Fruit fly (Drosophila melanogaster) whole organism, embryonic: ENCODE data around the gene CG31798.

Experiments used
- BEAF-32 ChIP-seq: fragments of 200-800 bp; sonication (Bioruptor generic); optimal IDR thresholded peaks from 3 replicates; lab custom pipeline; 2017; ENCODE audit warnings: missing biosample characterization, missing genetic modification characterization, mild to moderate bottlenecking, moderate library complexity, missing genetic modification reagents
- CG1024 ChIP-seq: fragments of 200-800 bp; sonication (Bioruptor generic); IDR thresholded peaks from 2 replicates; pipeline ENCODE4 v1.3.6; 2022; ENCODE audit warnings: missing biosample characterization, missing genetic modification characterization
- CG11560 ChIP-seq: fragments of 200-800 bp; sonication (Bioruptor generic); IDR thresholded peaks from 3 replicates; pipeline ENCODE4 v1.3.6; 2022; ENCODE audit warnings: missing biosample characterization, missing genetic modification characterization
- CG12219 ChIP-seq: fragments of 200-800 bp; sonication (Bioruptor generic); optimal IDR thresholded peaks from 3 replicates; lab custom pipeline; 2018; ENCODE audit warnings: missing biosample characterization, mild to moderate bottlenecking, missing genetic modification characterization
- CG13123 ChIP-seq: fragments of 200-800 bp; sonication (Bioruptor generic); optimal IDR thresholded peaks from 2 replicates; lab custom pipeline; 2016; ENCODE audit warnings: missing biosample characterization, missing genetic modification characterization
- CG13424 ChIP-seq: fragments of 200-800 bp; sonication (Bioruptor generic); optimal IDR thresholded peaks from 2 replicates; lab custom pipeline; 2019; ENCODE audit warnings: missing biosample characterization, mild to moderate bottlenecking, missing genetic modification characterization, moderate library complexity
- CG1832 ChIP-seq: fragments of 200-800 bp; sonication (Bioruptor generic); optimal IDR thresholded peaks from 2 replicates; lab custom pipeline; 2017; ENCODE audit warnings: missing biosample characterization, mild to moderate bottlenecking, missing genetic modification characterization, inconsistent platforms
- CG18599 ChIP-seq: fragments of 200-800 bp; sonication (Bioruptor generic); optimal IDR thresholded peaks from 3 replicates; lab custom pipeline; 2017; ENCODE audit warnings: missing biosample characterization, missing genetic modification characterization, mild to moderate bottlenecking, moderate library complexity, missing genetic modification reagents
- CG18764 ChIP-seq: fragments of 200-800 bp; sonication (Bioruptor generic); optimal IDR thresholded peaks from 3 replicates; lab custom pipeline; 2016; ENCODE audit warnings: missing biosample characterization, missing genetic modification characterization
- CG2129 ChIP-seq: fragments of 200-800 bp; sonication (Bioruptor generic); IDR thresholded peaks from 2 replicates; pipeline ENCODE4 v1.3.6; 2022; ENCODE audit warnings: missing biosample characterization, missing genetic modification characterization; ENCODE audit not compliant: partially characterized antibody
- CG3163 ChIP-seq: fragments of 200-800 bp; sonication (Bioruptor generic); optimal IDR thresholded peaks from 3 replicates; lab custom pipeline; 2016; ENCODE audit warnings: missing biosample characterization, missing genetic modification characterization
- CG32767 ChIP-seq: fragments of 200-800 bp; sonication (Bioruptor generic); IDR thresholded peaks from 2 replicates; pipeline ENCODE4 v1.3.6; 2022; ENCODE audit warnings: missing biosample characterization, missing genetic modification characterization
- CG43689 ChIP-seq: fragments of 200-800 bp; sonication (Bioruptor generic); IDR thresholded peaks from 2 replicates; pipeline ENCODE4 v1.3.6; 2022; ENCODE audit warnings: missing biosample characterization, missing genetic modification characterization
- CG4707 ChIP-seq: fragments of 200-800 bp; sonication (Bioruptor generic); optimal IDR thresholded peaks from 2 replicates; lab custom pipeline; 2018; ENCODE audit warnings: missing biosample characterization, mild to moderate bottlenecking, missing genetic modification characterization, moderate library complexity
- CG5180 ChIP-seq: fragments of 200-800 bp; sonication (Bioruptor generic); optimal IDR thresholded peaks from 3 replicates; lab custom pipeline; 2017; ENCODE audit warnings: missing biosample characterization, missing genetic modification characterization, mild to moderate bottlenecking, moderate library complexity, missing genetic modification reagents
- CG6689 ChIP-seq: fragments of 200-800 bp; sonication (Bioruptor generic); IDR thresholded peaks from 2 replicates; pipeline ENCODE4 v1.3.6; 2022; ENCODE audit warnings: missing biosample characterization, missing genetic modification characterization
- CG9817 ChIP-seq: fragments of 200-800 bp; sonication (Bioruptor generic); optimal IDR thresholded peaks from 2 replicates; lab custom pipeline; 2018; ENCODE audit warnings: missing biosample characterization, mild to moderate bottlenecking, missing genetic modification characterization, moderate library complexity
- D19A ChIP-seq: fragments of 200-800 bp; optimal IDR thresholded peaks from 3 replicates; lab custom pipeline; 2019; ENCODE audit warnings: missing biosample characterization, mild to moderate bottlenecking, missing genetic modification characterization, moderate library complexity
- D19B ChIP-seq: fragments of 200-800 bp; sonication (Bioruptor generic); optimal IDR thresholded peaks from 2 replicates; lab custom pipeline; 2017; ENCODE audit warnings: missing biosample characterization, mild to moderate bottlenecking, missing genetic modification characterization
- E2f1 ChIP-seq: fragments of 200-800 bp; sonication (Bioruptor generic); IDR thresholded peaks from 2 replicates; pipeline ENCODE4 v1.3.6; 2022; ENCODE audit warnings: missing biosample characterization, missing genetic modification characterization
- HLH3B ChIP-seq: fragments of 200-800 bp; sonication (Bioruptor generic); IDR thresholded peaks from 2 replicates; pipeline ENCODE4 v1.3.6; 2022; ENCODE audit warnings: missing biosample characterization, missing genetic modification characterization
- Hmx ChIP-seq: fragments of 200-800 bp; sonication (Bioruptor generic); optimal IDR thresholded peaks from 2 replicates; lab custom pipeline; 2016; ENCODE audit warnings: missing biosample characterization, missing genetic modification characterization
- Jarid2 ChIP-seq: fragments of 200-800 bp; sonication (Bioruptor generic); optimal IDR thresholded peaks from 3 replicates; lab custom pipeline; 2017; ENCODE audit warnings: mild to moderate bottlenecking, missing biosample characterization, missing genetic modification reagents, missing genetic modification characterization
- Lpt ChIP-seq: fragments of >200 bp; optimal IDR thresholded peaks from 2 replicates; lab custom pipeline; 2018; ENCODE audit warnings: missing biosample characterization, missing genetic modification characterization
- Mad ChIP-seq: fragments of 200-800 bp; sonication (Bioruptor generic); optimal IDR thresholded peaks from 2 replicates; lab custom pipeline; 2016; ENCODE audit warnings: missing biosample characterization, missing genetic modification characterization
- Meics ChIP-seq: fragments of 200-800 bp; sonication (Bioruptor generic); optimal IDR thresholded peaks from 2 replicates; lab custom pipeline; 2017; ENCODE audit warnings: missing biosample characterization, mild to moderate bottlenecking, missing genetic modification characterization
- Mes4 ChIP-seq: fragments of 200-800 bp; sonication (Bioruptor generic); optimal IDR thresholded peaks from 2 replicates; lab custom pipeline; 2016; ENCODE audit warnings: missing biosample characterization, missing genetic modification characterization
- Opbp ChIP-seq: fragments of 200-800 bp; sonication (Bioruptor generic); IDR thresholded peaks from 3 replicates; pipeline ENCODE4 v1.3.6; 2022; ENCODE audit warnings: missing biosample characterization, missing genetic modification characterization; ENCODE audit not compliant: partially characterized antibody
- Scr ChIP-seq: fragments of 200-800 bp; sonication (Bioruptor generic); IDR thresholded peaks from 2 replicates; pipeline ENCODE4 v1.3.6; 2022; ENCODE audit warnings: missing biosample characterization, missing genetic modification characterization; ENCODE audit not compliant: partially characterized antibody
- ab ChIP-seq: fragments of 200-800 bp; sonication (Bioruptor generic); optimal IDR thresholded peaks from 2 replicates; lab custom pipeline; 2016; ENCODE audit warnings: missing biosample characterization, missing genetic modification characterization
- abd-A ChIP-seq: fragments of 200-800 bp; sonication (Bioruptor generic); optimal IDR thresholded peaks from 3 replicates; lab custom pipeline; 2019; ENCODE audit warnings: missing biosample characterization, mild to moderate bottlenecking, missing genetic modification characterization, moderate library complexity
- aop ChIP-seq: fragments of 200-800 bp; sonication (Bioruptor generic); IDR thresholded peaks from 2 replicates; pipeline ENCODE4 v1.3.6; 2022; ENCODE audit warnings: missing biosample characterization, missing genetic modification characterization
- ase ChIP-seq: fragments of 200-800 bp; sonication (Bioruptor generic); IDR thresholded peaks from 3 replicates; pipeline ENCODE4 v1.3.6; 2022; ENCODE audit warnings: missing biosample characterization, missing genetic modification characterization
- az2 ChIP-seq: fragments of 200-800 bp; sonication (Bioruptor generic); optimal IDR thresholded peaks from 3 replicates; lab custom pipeline; 2016; ENCODE audit warnings: missing biosample characterization, missing genetic modification characterization
- bab2 ChIP-seq: fragments of 200-800 bp; sonication (Bioruptor generic); optimal IDR thresholded peaks from 2 replicates; lab custom pipeline; 2016; ENCODE audit warnings: missing biosample characterization, missing genetic modification characterization
- ems ChIP-seq: fragments of 200-800 bp; sonication (Bioruptor generic); optimal IDR thresholded peaks from 3 replicates; lab custom pipeline; 2016; ENCODE audit warnings: missing biosample characterization, missing genetic modification characterization
- fd102C ChIP-seq: fragments of 200-800 bp; sonication (Bioruptor generic); optimal IDR thresholded peaks from 2 replicates; lab custom pipeline; 2018; ENCODE audit warnings: missing biosample characterization, mild to moderate bottlenecking, missing genetic modification characterization, moderate library complexity
- gcm2 ChIP-seq: fragments of 200-800 bp; sonication (Bioruptor generic); optimal IDR thresholded peaks from 2 replicates; lab custom pipeline; 2016; ENCODE audit warnings: missing biosample characterization, missing genetic modification characterization
- h ChIP-seq: fragments of >200 bp; optimal IDR thresholded peaks from 2 replicates; lab custom pipeline; 2017
- ham ChIP-seq: fragments of 200-800 bp; sonication (Bioruptor generic); IDR thresholded peaks from 2 replicates; pipeline ENCODE4 v1.3.6; 2022; ENCODE audit warnings: missing biosample characterization, missing genetic modification characterization
- jigr1 ChIP-seq: fragments of 200-800 bp; sonication (Bioruptor generic); IDR thresholded peaks from 3 replicates; pipeline ENCODE4 v1.3.6; 2022; ENCODE audit warnings: missing biosample characterization, missing genetic modification characterization
- klu ChIP-seq: fragments of 200-800 bp; sonication (Bioruptor generic); IDR thresholded peaks from 2 replicates; pipeline ENCODE4 v1.3.6; 2022; ENCODE audit warnings: missing biosample characterization, missing genetic modification characterization
- org-1 ChIP-seq: fragments of 200-800 bp; sonication (Bioruptor generic); optimal IDR thresholded peaks from 2 replicates; lab custom pipeline; 2017; ENCODE audit warnings: missing biosample characterization, missing genetic modification characterization
- stc ChIP-seq: fragments of 200-800 bp; sonication (Bioruptor generic); IDR thresholded peaks from 2 replicates; pipeline ENCODE4 v1.3.6; 2022; ENCODE audit warnings: missing biosample characterization, missing genetic modification characterization
- tap ChIP-seq: fragments of 200-800 bp; optimal IDR thresholded peaks from 3 replicates; lab custom pipeline; 2019; ENCODE audit warnings: missing biosample characterization, mild to moderate bottlenecking, missing genetic modification characterization, moderate library complexity
- trh ChIP-seq: fragments of 200-800 bp; sonication (Bioruptor generic); optimal IDR thresholded peaks from 2 replicates; lab custom pipeline; 2016; ENCODE audit warnings: missing biosample characterization, missing genetic modification characterization
- ttk ChIP-seq: fragments of 200-800 bp; sonication (Bioruptor generic); IDR thresholded peaks from 2 replicates; pipeline ENCODE4 v2.1.2; 2022; ENCODE audit warnings: missing biosample characterization, missing genetic modification characterization
- yki ChIP-seq: fragments of >200 bp; optimal IDR thresholded peaks from 3 replicates; lab custom pipeline; 2018

CG31798 gene

DNA sequence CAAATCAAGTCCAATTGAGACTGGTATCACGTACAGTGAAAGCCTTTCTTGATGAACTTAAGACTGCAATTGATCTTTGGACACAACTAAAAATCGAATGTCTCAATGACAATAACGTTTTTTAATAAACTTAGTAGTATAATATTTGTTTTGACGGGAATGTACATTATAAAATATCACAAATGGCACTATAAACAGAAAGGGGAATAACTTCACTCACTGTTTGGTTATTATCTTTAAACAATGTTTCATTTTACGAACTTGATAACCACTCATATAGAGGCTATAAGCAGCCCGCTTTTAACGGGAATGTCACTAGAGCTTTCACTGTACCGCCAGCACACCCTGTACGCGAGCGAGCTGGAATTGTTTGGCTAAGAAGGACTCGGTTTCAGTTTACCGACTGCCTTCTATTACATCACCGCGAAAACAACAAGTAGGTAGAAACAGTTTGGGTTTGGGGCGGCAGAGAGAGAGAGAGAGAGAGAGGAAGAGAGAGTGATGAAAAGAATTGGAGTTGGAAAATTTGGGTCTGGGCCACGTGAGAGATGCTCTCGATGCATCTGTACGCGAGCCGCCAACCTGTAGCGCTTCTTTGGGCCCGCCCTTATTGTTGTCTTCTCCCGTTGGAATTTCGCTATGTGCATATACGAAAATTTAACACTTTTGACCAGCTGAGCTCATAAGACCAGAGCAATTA lies 3.8 kb downstream of the CG31798 start (continued):
- TF ChIP-seq Hmx: peak; percentile 26
- TF ChIP-seq ham: no peak
- no peak for TF ChIP-seq Scr (GFP tag; lab: Robert Waterston, UW)
- TF ChIP-seq CG18764 (GFP tag; lab: Kevin White, UChicago): no peak
- TF ChIP-seq CG43689: no peak
- no peak for TF ChIP-seq CG4707 (GFP tag; lab: Kevin White, UChicago)
- no peak for TF ChIP-seq bab2 (GFP tag; lab: Kevin White, UChicago)
- no peak for TF ChIP-seq Opbp
- peak; percentile 40 for TF ChIP-seq CG13424
- peak; percentile 6 for TF ChIP-seq tap (tag; lab: Kevin White, UChicago)
- no peak for TF ChIP-seq abd-A (tag; lab: Kevin White, UChicago)
- TF ChIP-seq stc: no peak
- no peak for TF ChIP-seq Jarid2
- no peak for TF ChIP-seq CG9817 (tag; lab: Kevin White, UChicago)
- no peak for TF ChIP-seq BEAF-32 (GFP tag; lab: Kevin White, UChicago)
- TF ChIP-seq yki (lab: Kevin White, UChicago): peak; percentile 53
- no peak for TF ChIP-seq CG5180 (GFP tag; lab: Kevin White, UChicago)
- no peak for TF ChIP-seq Mad (GFP tag; lab: Kevin White, UChicago)
- TF ChIP-seq CG11560: no peak
- TF ChIP-seq, all 482 proteins: peak for 81

DNA sequence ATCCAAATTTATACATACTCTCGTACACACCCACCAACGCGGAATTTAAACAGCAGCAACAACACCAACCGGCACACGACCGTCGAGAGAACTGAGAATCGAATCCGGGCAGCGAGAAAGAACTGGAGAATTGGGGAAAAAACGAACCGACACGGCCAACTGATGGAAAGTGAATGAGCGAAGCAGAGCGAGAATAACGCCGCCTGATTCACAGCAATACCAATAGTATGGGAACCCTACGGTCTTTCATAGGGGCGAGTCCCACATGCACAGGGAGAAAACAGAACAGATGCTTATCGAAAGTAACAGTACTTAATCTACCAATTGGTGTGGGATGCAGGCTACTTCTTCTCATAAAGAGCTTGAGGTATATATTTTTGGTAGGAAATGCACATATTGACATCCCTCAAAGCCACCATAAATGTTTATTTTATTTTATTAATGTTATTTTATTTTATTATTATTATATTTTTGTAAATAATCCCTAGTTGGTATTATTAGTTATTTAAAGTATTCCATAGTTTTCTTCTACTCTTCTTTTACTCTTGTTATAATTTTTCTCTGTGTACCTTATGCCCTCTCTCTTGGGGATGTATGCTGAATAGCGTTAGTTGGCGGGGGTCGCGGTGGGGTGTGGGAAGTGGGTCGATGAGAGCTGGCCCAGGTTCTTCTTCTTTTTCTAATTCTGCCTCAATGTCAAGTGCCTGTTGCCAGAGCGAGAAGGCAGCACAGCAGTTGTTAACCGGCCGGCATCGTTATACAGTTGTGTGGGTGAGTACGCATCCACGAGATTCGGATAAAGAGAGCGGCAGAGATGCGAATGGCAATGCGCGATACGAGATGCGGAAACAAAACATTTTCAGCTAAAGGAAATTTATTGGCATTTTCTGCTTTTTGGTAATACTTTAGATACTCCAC lies 4.6 kb downstream of the CG31798 start, which contains the start of gene CG17544:
Gene CG17544 (minus strand): TSS at position 177 of the 918 bp plus-strand sequence.
- TF ChIP-seq ase (GFP tag; lab: Robert Waterston, UW) (peak; percentile 49; the same call in 1 of the 3 replicates), ab (GFP tag; lab: Kevin White, UChicago) (no peak), CG1832 (GFP tag; lab: Kevin White, UChicago) (peak; percentile 87), CG2129 (GFP tag; lab: Robert Waterston, UW) (no peak), CG3163 (GFP tag; lab: Kevin White, UChicago) (peak; percentile 62), Meics (GFP tag; lab: Kevin White, UChicago) (peak; percentile 88), klu (GFP tag; lab: Robert Waterston, UW) (peak; percentile 69; the same call in 1 of the 2 replicates), Lpt (GFP tag; lab: Kevin White, UChicago) (no peak), CG6689 (GFP tag; lab: Robert Waterston, UW) (peak; percentile 52; the same call in 1 of the 2 replicates), ttk (GFP tag; lab: Robert Waterston, UW) (peak; percentile 79), trh (GFP tag; lab: Kevin White, UChicago) (peak; percentile 32), CG13123 (GFP tag; lab: Kevin White, UChicago) (peak; percentile 23), ems (no peak), jigr1 (peak; percentile 11; the same call in 1 of the 3 replicates), fd102C (GFP tag; lab: Kevin White, UChicago) (no peak), E2f1 (GFP tag; lab: Robert Waterston, UW) (0 out of 2 replicates have a peak, but pooled peaks have one; percentile 30), CG12219 (peak; percentile 11), aop (GFP tag; lab: Robert Waterston, UW) (0 out of 2 replicates have a peak, but pooled peaks have one; percentile 24), Mes4 (GFP tag; lab: Kevin White, UChicago) (no peak), HLH3B (GFP tag; lab: Robert Waterston, UW) (no peak), CG18599 (peak; percentile 94), D19B (GFP tag; lab: Kevin White, UChicago) (peak; percentile 72), org-1 (GFP tag; lab: Kevin White, UChicago) (peak; percentile 20), CG32767 (GFP tag; lab: Robert Waterston, UW) (0 out of 2 replicates have a peak, but pooled peaks have one; percentile 32), az2 (GFP tag; lab: Kevin White, UChicago) (peak; percentile 62), CG1024 (GFP tag; lab: Robert Waterston, UW) (no peak), D19A (tag; lab: Kevin White, UChicago) (peak; percentile 71), gcm2 (GFP tag; lab: Kevin White, UChicago) (no peak), h (lab: Kevin White, UChicago) (no peak), bab2 (GFP tag; lab: Kevin White, UChicago) (no peak), Hmx (no peak)
